Fruit fly (Drosophila melanogaster) ovary, adult (tissue): ENCODE data around the gene Cad86C.

Source experiments
- CG17801 ChIP-seq: fragments of 200-800 bp; optimal IDR thresholded peaks from 2 replicates; lab custom pipeline; 2019; ENCODE audit warnings: missing biosample characterization, mild to moderate bottlenecking, missing genetic modification characterization, moderate library complexity; ENCODE audit not compliant: partially characterized antibody

The Cad86C gene

dm6 chr3R:10872820-10873219 lies 45.9 kb downstream of the Cad86C start, which contains the start of gene CG4596:
Gene CG4596 (plus strand): TSS chr3R:10873038.
- TF ChIP-seq CG17801: no peak

dm6 chr3R:10875515-10876434 lies 48.9 kb downstream of the Cad86C start, which contains the start of gene Sodh2:
Gene Sodh2 (plus strand): TSS chr3R:10876384.
- peak; percentile 84 for TF ChIP-seq CG17801

dm6 chr3R:10877808-10878207 lies 50.9 kb downstream of the Cad86C start:
- no peak for TF ChIP-seq CG17801

dm6 chr3R:10878628-10879027 lies 51.7 kb downstream of the Cad86C start:
- TF ChIP-seq CG17801: no peak

- TF ChIP-seq CG17801: no peak
Measured at dm6 chr3R:10879219-10879618, 52.3 kb downstream of the Cad86C start, which contains the start of gene CG14695. Gene CG14695 (minus strand): TSS chr3R:10879319.

- no peak for TF ChIP-seq CG17801
Measured at dm6 chr3R:10881824-10882559, 55.1 kb downstream of the Cad86C start, which contains the start of gene Tpc1. Gene Tpc1 (minus strand): TSS chr3R:10882188.

- no peak for TF ChIP-seq CG17801
Measured at dm6 chr3R:10884031-10884677, 57.3 kb downstream of the Cad86C start.

- TF ChIP-seq CG17801: no peak
Measured at dm6 chr3R:10884678-10885421, 58.0 kb downstream of the Cad86C start, which contains the start of gene CG14696. Gene CG14696 (minus strand): TSS chr3R:10885001.

dm6 chr3R:10885422-10886081 lies 58.7 kb downstream of the Cad86C start, which contains the start of gene Leash:
Gene Leash (plus strand): TSS chr3R:10885540.
- peak; percentile 9 for TF ChIP-seq CG17801

dm6 chr3R:10886462-10887315 lies 59.8 kb downstream of the Cad86C start:
- TF ChIP-seq CG17801: peak; percentile 82

dm6 chr3R:10888300-10888632 lies 61.4 kb downstream of the Cad86C start:
- TF ChIP-seq CG17801: no peak

dm6 chr3R:10888633-10889519 lies 62.0 kb downstream of the Cad86C start:
- TF ChIP-seq CG17801: peak; percentile 48

- TF ChIP-seq CG17801: no peak
Measured at dm6 chr3R:10889520-10889887, 62.6 kb downstream of the Cad86C start, which contains the start of gene Ak3. Gene Ak3 (minus strand): TSS chr3R:10889588.
